Fruit fly (Drosophila melanogaster): ENCODE measurements around the gene CG33061.
A peak's percentile ranks its signal among the peaks of the same experiment; 100 is the strongest.

Gene CG33061

dm6 chr3L:16328207-16328891 is 1.2 kb upstream of the CG33061 start, which contains the start of gene CG13058:
TSS of gene CG13058 (plus strand) at chr3L:16328841.
- TF ChIP-seq Lim3 (GFP tag; IDR thresholded peaks at IDR 0.05) (peak; percentile 44; the same call in 1 of the 2 replicates), hb (GFP tag; IDR thresholded peaks at IDR 0.05; ENCODE audit: partially characterized antibody) (no peak), CG17361 (GFP tag; IDR thresholded peaks at IDR 0.05) (peak; percentile 60; the same call in 2 of the 3 replicates), CG2678 (tag; optimal IDR thresholded peaks at IDR 0.05) (peak; percentile 78), CG32767 (GFP tag; IDR thresholded peaks at IDR 0.05) (peak; percentile 71; the same call in 1 of the 2 replicates), CG2875 (GFP tag; optimal IDR thresholded peaks at IDR 0.05) (no peak), sens (GFP tag) (peak; percentile 40), CG15073 (GFP tag; optimal IDR thresholded peaks at IDR 0.05) (no peak), CG9609 (GFP tag; optimal IDR thresholded peaks at IDR 0.05) (peak; percentile 61), aop (GFP tag; IDR thresholded peaks at IDR 0.05) (no peak), br (optimal IDR thresholded peaks at IDR 0.05) (no peak), CTCF (GFP tag; optimal IDR thresholded peaks at IDR 0.05) (no peak), pnt (GFP tag; optimal IDR thresholded peaks at IDR 0.05) (no peak), NfI (GFP tag; optimal IDR thresholded peaks at IDR 0.05) (peak; percentile 67), Dip3 (GFP tag; optimal IDR thresholded peaks at IDR 0.05) (peak; percentile 65), tgo (GFP tag; IDR thresholded peaks at IDR 0.05) (peak; percentile 52; the same call in 2 of the 3 replicates), Nf-YC (tag; optimal IDR thresholded peaks at IDR 0.05) (no peak), psq (GFP tag; optimal IDR thresholded peaks at IDR 0.05) (no peak), gsb-n (tag; optimal IDR thresholded peaks at IDR 0.05) (no peak), toy (GFP tag; IDR thresholded peaks at IDR 0.05) (no peak), CG10979 (tag; optimal IDR thresholded peaks at IDR 0.05) (no peak), CG11085 (GFP tag; IDR thresholded peaks at IDR 0.05) (no peak), CG17186 (GFP tag; optimal IDR thresholded peaks at IDR 0.05) (no peak), dm (GFP tag; optimal IDR thresholded peaks at IDR 0.05) (peak; percentile 45), CG15479 (GFP tag; optimal IDR thresholded peaks at IDR 0.05) (no peak), Adf1 (GFP tag; IDR thresholded peaks at IDR 0.05) (peak; percentile 46), B-H1 (GFP tag; IDR thresholded peaks at IDR 0.05) (no peak), CG6654 (GFP tag; optimal IDR thresholded peaks at IDR 0.05) (no peak), CG8359 (GFP tag; optimal IDR thresholded peaks at IDR 0.05; ENCODE audit: borderline replicate concordance) (no peak), CG16815 (GFP tag; optimal IDR thresholded peaks at IDR 0.05) (peak; percentile 17), CG3407 (GFP tag; optimal IDR thresholded peaks at IDR 0.05) (no peak), sqz (GFP tag; optimal IDR thresholded peaks at IDR 0.05) (no peak), dmrt11E (tag; optimal IDR thresholded peaks at IDR 0.05) (no peak), CG1233 (GFP tag; optimal IDR thresholded peaks at IDR 0.05) (no peak), CG12071 (GFP tag; optimal IDR thresholded peaks at IDR 0.05) (peak; percentile 56), gcm2 (GFP tag; optimal IDR thresholded peaks at IDR 0.05) (no peak), sd (tag; optimal IDR thresholded peaks at IDR 0.05) (peak; percentile 8), D (optimal IDR thresholded peaks at IDR 0.05) (no peak), D (GFP tag; optimal IDR thresholded peaks at IDR 0.05) (no peak), Ravus (GFP tag; IDR thresholded peaks at IDR 0.05) (no peak; the same call in 1 of the 2 replicates), H15 (GFP tag; IDR thresholded peaks at IDR 0.05) (no peak), Blimp-1 (GFP tag; optimal IDR thresholded peaks at IDR 0.05) (no peak), gem (tag; optimal IDR thresholded peaks at IDR 0.05) (peak; percentile 80), Hr3 (GFP tag; optimal IDR thresholded peaks at IDR 0.05) (peak; percentile 48), CG13894 (tag; optimal IDR thresholded peaks at IDR 0.05) (peak; percentile 53), CG10267 (tag; optimal IDR thresholded peaks at IDR 0.05) (no peak), unpg (GFP tag; optimal IDR thresholded peaks at IDR 0.05) (peak; percentile 67), bab2 (GFP tag; optimal IDR thresholded peaks at IDR 0.05) (no peak), slou (GFP tag; optimal IDR thresholded peaks at IDR 0.05) (no peak), BtbVII (GFP tag; optimal IDR thresholded peaks at IDR 0.05) (peak; percentile 51), E2f1 (GFP tag; IDR thresholded peaks at IDR 0.05) (no peak)
